Fruit fly (Drosophila melanogaster): ENCODE measurements around the gene Tdrd3.

Tdrd3 gene

DNA sequence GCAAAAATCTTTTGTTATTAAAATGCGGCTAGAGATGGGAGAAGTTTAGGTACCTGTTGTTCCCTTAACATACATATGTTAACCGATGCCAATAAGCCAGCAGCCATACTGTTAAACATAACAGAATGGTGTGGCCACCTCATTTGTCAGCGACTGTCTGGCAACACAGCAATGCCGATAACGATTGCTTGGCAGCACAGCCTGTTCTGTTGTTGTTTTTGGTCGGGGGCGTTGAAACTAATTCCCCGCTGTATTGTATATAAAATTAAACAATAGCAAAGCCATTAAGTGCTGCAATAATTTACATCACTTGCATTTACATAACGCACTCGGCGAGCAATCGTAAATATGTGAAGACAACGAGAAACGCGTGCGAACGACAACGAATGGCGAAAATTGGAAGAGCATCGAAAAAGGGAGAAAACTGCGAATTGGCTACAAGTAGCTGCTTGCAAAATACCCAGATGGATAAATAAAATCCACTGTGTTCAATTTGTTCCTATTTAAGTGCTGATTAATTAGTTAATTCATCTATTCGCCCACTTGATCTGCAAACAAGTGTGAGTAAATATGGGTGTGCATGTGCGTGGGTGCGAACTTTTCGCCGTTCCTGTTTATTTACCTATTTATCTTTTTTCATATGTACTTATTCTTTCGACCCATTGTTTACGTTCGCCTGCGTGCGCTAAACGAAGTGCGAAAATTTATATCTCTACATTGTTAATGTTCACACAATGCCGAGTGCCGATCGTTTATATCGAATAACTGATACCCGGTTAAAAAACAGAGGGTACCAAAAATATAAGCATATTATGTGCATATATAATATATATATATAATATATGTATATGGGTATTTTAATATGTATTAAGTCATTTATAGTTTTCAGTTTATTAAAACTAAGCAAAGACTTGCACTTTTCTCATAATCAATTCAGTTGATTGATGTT lies 24.5 kb upstream of the Tdrd3 start, which contains the start of the genes Tsen34 and Mgat4a:
TSS of gene Tsen34 (minus strand) at position 8 of the 949 bp plus-strand sequence.
TSS of gene Mgat4a (plus strand) at position 192 of the 949 bp plus-strand sequence.
- TF ChIP-seq CG17801 (GFP tag; optimal IDR thresholded peaks at IDR 0.05; ENCODE audit: partially characterized antibody) = peak; percentile 46

dm6 chr3L:14769183-14769582 lies 17.4 kb upstream of the Tdrd3 start, which contains the start of gene Mgat4b:
TSS of gene Mgat4b (minus strand) at chr3L:14769283.
- no peak for TF ChIP-seq CG17801 (GFP tag; optimal IDR thresholded peaks at IDR 0.05; ENCODE audit: partially characterized antibody)

- TF ChIP-seq CG17801 (GFP tag; optimal IDR thresholded peaks at IDR 0.05; ENCODE audit: partially characterized antibody) = no peak
These were observed 10.6 kb upstream of the Tdrd3 start, which contains the start of gene mop for dm6 chr3L:14775711-14776660. TSS of gene mop (minus strand) at chr3L:14776129.

- TF ChIP-seq CG17801 (GFP tag; optimal IDR thresholded peaks at IDR 0.05; ENCODE audit: partially characterized antibody) = no peak
These were observed 7.3 kb upstream of the Tdrd3 start for dm6 chr3L:14779289-14779688.

- TF ChIP-seq CG17801 (GFP tag; optimal IDR thresholded peaks at IDR 0.05; ENCODE audit: partially characterized antibody) = peak; percentile 61
These were observed 6.4 kb upstream of the Tdrd3 start for dm6 chr3L:14780187-14780586.

DNA sequence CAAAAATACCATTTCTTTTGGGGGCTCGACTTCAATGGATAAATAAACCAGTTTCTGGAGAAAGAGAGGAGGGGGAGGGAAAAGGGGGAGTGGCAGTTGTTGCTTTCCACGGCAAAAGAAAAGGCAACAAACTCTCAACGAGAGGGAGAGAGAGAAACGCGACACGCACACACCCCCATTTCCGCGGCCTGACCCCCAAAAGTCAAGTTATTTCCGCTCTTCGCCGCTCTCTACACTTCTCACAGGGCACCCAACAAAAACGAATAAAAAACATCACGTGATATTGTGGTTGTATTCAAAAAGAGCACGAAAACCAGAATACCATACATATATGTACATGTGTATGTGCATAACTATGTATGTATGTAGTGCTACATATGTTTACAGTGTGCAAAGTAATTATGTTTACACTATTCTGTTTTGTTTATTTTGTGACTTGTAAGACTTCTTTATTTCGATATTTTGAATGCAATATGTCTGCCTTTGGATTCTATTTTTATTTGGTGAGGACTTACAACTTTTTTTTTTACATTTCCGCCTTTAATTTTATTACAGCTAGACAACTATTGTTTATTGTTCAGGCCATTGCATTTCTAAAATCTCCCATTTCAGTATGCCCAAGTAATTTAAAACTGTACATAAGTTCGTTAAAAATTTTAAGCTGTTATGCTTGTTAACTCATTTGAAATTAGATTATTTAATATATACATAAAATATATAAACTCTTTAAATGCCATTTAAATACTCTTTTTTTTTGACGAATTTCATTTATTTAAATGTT lies 5.3 kb upstream of the Tdrd3 start:
- TF ChIP-seq CG17801 (GFP tag; optimal IDR thresholded peaks at IDR 0.05; ENCODE audit: partially characterized antibody) = peak; percentile 81

- TF ChIP-seq CG17801 (GFP tag; optimal IDR thresholded peaks at IDR 0.05; ENCODE audit: partially characterized antibody) = no peak
These were observed 4.8 kb upstream of the Tdrd3 start for dm6 chr3L:14781863-14782218.

- TF ChIP-seq CG17801 (GFP tag; optimal IDR thresholded peaks at IDR 0.05; ENCODE audit: partially characterized antibody) = peak; percentile 32
These were observed 3.8 kb upstream of the Tdrd3 start for dm6 chr3L:14782626-14783362.

dm6 chr3L:14783363-14783627 lies 3.3 kb upstream of the Tdrd3 start:
- no peak for TF ChIP-seq CG17801 (GFP tag; optimal IDR thresholded peaks at IDR 0.05; ENCODE audit: partially characterized antibody)

DNA sequence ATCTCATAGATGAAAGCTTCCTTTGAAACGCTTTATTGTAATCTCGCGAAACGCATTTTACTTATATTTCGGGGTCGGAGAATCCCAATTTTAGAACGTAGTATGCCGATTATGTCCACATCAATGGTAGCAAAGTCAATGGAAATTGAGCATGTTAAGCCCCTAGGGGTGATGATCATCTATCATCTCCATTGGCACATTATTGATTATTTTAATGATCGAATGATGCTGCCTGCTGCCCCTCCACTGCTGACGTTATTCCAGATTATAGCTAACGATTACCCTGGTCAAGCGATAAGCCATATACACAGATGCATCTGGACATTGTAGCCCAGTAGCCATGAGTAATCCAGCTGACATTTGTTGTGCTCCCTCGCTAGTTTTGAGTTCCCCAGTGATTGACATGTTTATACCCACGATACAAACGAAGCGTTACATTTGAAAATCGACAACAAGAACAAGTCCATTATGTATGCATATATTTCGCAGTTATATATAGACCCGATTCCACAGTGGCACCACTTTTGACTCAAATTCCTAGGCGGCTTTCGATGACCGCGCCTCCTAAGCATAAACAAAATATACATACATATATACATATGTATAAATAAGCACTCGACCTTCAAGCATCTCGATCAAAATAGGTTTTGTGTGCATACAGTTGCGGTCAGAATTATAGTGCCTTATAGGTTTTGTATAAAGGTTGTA lies 2.2 kb upstream of the Tdrd3 start:
- no peak for TF ChIP-seq CG17801 (GFP tag; optimal IDR thresholded peaks at IDR 0.05; ENCODE audit: partially characterized antibody)

dm6 chr3L:14784949-14785408 lies 1.6 kb upstream of the Tdrd3 start:
- peak; percentile 5 for TF ChIP-seq CG17801 (GFP tag; optimal IDR thresholded peaks at IDR 0.05; ENCODE audit: partially characterized antibody)

DNA sequence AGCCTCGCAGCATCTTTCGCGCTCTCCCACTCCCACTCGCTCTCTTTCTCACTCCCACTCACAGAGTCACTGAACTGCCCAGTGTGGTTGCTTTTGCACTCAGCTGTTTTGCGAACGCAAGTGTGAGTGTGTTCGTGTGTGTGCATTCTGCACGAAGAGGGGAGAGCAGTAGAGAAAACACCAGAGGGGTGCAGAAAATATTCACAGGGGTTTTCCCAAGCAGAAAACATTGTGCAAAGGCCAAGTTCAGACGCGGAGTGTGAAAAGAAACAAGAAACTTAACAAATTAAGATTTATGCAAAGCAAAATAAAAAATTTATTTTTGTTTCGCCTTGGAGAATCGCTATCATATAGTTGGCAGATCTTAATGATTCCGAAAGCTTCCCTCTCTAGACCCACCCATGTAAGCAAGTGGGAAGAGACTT lies 1.1 kb upstream of the Tdrd3 start:
- peak; percentile 87 for TF ChIP-seq CG17801 (GFP tag; optimal IDR thresholded peaks at IDR 0.05; ENCODE audit: partially characterized antibody)

DNA sequence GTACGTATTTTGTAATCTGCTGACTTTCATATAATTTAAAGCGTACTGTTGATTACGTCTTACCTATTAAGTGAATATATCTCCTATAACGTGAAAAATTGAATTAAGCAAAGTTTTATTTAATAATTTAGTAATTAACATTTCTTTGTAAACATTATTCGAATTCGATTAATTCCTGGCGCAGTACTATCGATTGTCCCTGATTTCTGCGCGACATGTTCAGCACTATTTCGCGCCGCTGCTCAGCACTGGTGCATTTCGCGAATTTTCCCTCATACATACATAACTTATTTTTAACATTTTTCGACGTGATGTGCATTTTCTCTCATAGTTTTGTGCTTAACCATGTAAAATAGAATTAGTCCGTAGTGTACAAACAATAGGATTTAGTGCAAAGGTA lies 3.1 kb downstream of the Tdrd3 start, which contains the start of gene Helz:
TSS of gene Helz (plus strand) at position 260 of the 400 bp plus-strand sequence.
- TF ChIP-seq CG17801 (GFP tag; optimal IDR thresholded peaks at IDR 0.05; ENCODE audit: partially characterized antibody) = peak; percentile 2
